Worm (Caenorhabditis elegans): ENCODE data around the gene ilc-17.1.

DNA sequence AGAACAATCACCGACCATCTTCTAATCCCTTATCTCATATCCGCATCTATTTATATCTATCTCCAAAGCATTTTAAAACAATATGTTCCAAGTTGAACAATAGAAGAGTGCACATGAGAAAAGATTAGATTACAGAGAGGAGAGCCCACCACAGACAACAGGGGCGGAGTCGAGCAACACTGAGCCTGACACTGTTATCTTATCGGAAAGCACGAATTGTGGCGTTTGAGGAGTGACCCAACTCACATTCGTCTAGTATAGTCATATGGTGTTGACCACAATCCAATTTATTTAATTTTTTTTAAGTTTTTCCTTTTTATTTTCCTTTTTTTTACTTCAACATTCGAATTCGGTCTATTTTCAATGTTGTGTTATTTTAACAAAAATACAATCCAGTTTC lies 11.1 kb upstream of the ilc-17.1 start:
- TF ChIP-seq ztf-11 (tag; optimal IDR thresholded peaks at IDR 0.05) (no peak), unc-62 (GFP tag; optimal IDR thresholded peaks at IDR 0.05 in 1 of 2) (no peak), unc-62 (tag; optimal IDR thresholded peaks at IDR 0.05) (no peak), snpc-4 (tag; optimal IDR thresholded peaks at IDR 0.05) (no peak), ceh-62 (tag; optimal IDR thresholded peaks at IDR 0.05) (no peak)

All from whole organism, L4 larva.